Worm (Caenorhabditis elegans) whole organism, early embryonic: ENCODE results near the gene pnc-2.

Experiments
- F13C5.2 ChIP-seq: sonication (generic microtip); optimal IDR thresholded peaks from 2 replicates; lab custom pipeline; 2017; ENCODE audit warnings: mild to moderate bottlenecking, missing genetic modification characterization, inconsistent platforms, missing compliant biosample characterization
- ama-1 ChIP-seq: fragments of 150-350 bp; optimal IDR thresholded peaks from 2 replicates; lab custom pipeline; 2014
- ceh-13 ChIP-seq: fragments of 200-800 bp; sonication (Bioruptor generic); optimal IDR thresholded peaks from 2 replicates; lab custom pipeline; 2018; ENCODE audit warnings: mild to moderate bottlenecking, missing genetic modification characterization, missing compliant biosample characterization
- ets-7 ChIP-seq: sonication (generic microtip); optimal IDR thresholded peaks from 2 replicates; lab custom pipeline; 2016; ENCODE audit warnings: missing genotype, missing genetic modification characterization, missing compliant biosample characterization
- flt-1 ChIP-seq: fragments of 200-800 bp; sonication (Bioruptor generic); IDR thresholded peaks from 2 replicates; pipeline ENCODE4 v1.3.6; 2022; ENCODE audit warnings: missing genetic modification characterization, missing compliant biosample characterization
- scrt-1 ChIP-seq: fragments of 200-800 bp; sonication (Bioruptor generic); IDR thresholded peaks from 2 replicates; pipeline ENCODE4 v1.3.6; 2022; ENCODE audit warnings: missing genetic modification characterization, missing compliant biosample characterization

DNA sequence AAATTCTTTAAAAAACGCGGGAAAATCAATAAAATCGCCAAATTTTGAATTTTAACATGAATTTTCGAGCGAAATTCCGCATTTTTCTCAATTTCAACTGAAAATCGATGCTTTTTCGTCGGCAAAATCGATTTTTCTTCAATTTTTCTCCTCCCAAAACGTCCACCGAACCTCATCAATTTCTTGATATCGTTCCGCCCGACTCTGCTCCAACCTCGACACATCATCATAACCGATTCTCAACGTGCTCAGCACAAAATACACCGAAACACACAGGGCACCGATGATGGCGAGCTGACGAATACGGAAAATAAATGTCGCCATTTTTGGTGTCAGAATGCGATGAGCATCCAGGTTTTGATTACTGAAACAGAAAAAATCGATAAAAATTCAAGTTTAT, 49.1 kb upstream of the pnc-2 start, which contains the start of gene Y41E3.1:
- TF ChIP-seq flt-1, result no peak
- TF ChIP-seq ama-1, result no peak
- no peak for TF ChIP-seq F13C5.2 (tag; lab: Kevin White, UChicago)
- TF ChIP-seq scrt-1, result no peak
- TF ChIP-seq ets-7, result no peak
- no peak for TF ChIP-seq ceh-13 (GFP tag; lab: Kevin White, UChicago)
